Worm (Caenorhabditis elegans): ENCODE results near the gene flp-4.

DNA sequence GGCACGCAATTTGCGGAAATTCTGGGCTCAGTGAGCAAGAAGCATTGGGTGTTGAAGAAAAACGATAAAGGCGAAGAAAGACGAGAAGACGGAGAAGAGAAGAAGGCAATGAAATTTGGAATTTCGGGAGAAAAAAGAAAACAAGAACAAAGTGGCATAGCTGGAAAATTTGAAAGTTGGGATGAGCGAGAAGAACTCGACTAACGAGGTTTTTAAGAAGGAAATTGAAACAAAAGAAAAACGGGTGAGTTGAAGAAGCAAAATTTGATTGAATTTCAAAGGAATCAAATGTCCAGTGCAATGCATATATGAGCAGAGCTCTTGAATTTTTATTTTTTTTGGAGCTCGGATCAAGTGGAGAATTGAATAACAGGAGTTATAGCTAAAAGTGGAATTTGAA is 26.9 kb upstream of the flp-4 start:
- TF ChIP-seq unc-62 (GFP tag; optimal IDR thresholded peaks at IDR 0.05), result no peak
- no peak for TF ChIP-seq nhr-237 (tag; optimal IDR thresholded peaks at IDR 0.05)
- no peak for TF ChIP-seq nhr-12 (tag; optimal IDR thresholded peaks at IDR 0.05)
- TF ChIP-seq ceh-83 (GFP tag; optimal IDR thresholded peaks at IDR 0.05), result no peak
- no peak for TF ChIP-seq pha-4 (tag; optimal IDR thresholded peaks at IDR 0.05)
- no peak for TF ChIP-seq lin-13 (tag; optimal IDR thresholded peaks at IDR 0.05)
- TF ChIP-seq ztf-11 (tag; optimal IDR thresholded peaks at IDR 0.05), result no peak
- TF ChIP-seq elt-3 (tag; optimal IDR thresholded peaks at IDR 0.05), result no peak
- no peak for TF ChIP-seq ceh-39 (tag; optimal IDR thresholded peaks at IDR 0.05)
- TF ChIP-seq snpc-4 (tag; optimal IDR thresholded peaks at IDR 0.05), result no peak

Data from whole organism, mixed stage, embryonic.